Fruit fly (Drosophila melanogaster) whole organism, embryonic: Measurements from ENCODE around the gene fz4.

Experiments
- CG14667 ChIP-seq: fragments of 200-800 bp; sonication (Bioruptor generic); IDR thresholded peaks from 2 replicates; pipeline ENCODE4 v1.3.6; 2022; ENCODE audit warnings: missing biosample characterization, missing genetic modification characterization
- CG8089 ChIP-seq: fragments of 200-800 bp; sonication (Bioruptor generic); optimal IDR thresholded peaks from 3 replicates; lab custom pipeline; 2016; ENCODE audit warnings: missing biosample characterization, missing genetic modification characterization
- ci ChIP-seq: fragments of 200-800 bp; sonication (Bioruptor generic); IDR thresholded peaks from 3 replicates; pipeline ENCODE4 v1.3.6; 2022; ENCODE audit warnings: missing biosample characterization, missing genetic modification characterization
- psq ChIP-seq: fragments of 200-800 bp; sonication (Bioruptor generic); optimal IDR thresholded peaks from 2 replicates; lab custom pipeline; 2017; ENCODE audit warnings: missing biosample characterization, missing genetic modification characterization
- wek ChIP-seq: fragments of 200-800 bp; sonication (Bioruptor generic); optimal IDR thresholded peaks from 3 replicates; lab custom pipeline; 2018; ENCODE audit warnings: missing biosample characterization, mild to moderate bottlenecking, missing genetic modification characterization, moderate library complexity

DNA sequence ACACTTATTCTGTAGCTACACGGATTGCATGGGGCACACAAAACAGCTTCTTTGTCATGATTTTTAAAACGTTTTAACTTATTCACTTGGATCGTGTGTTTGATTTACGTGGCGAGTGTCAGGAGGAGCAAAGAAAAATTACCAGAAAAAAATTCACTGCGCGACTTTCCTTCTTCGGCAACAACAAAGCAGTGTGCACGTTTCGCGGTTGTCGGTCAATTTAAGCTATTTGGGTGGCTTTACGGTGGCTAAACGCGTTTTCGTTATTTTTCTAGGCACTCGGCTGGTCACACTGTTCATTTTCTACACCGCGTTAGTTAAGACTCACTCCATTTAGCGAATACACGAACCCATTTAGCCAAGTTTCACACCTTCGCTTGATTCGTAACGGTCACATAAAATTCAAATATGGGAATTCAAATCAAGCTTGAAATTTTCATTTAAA, 12.2 kb downstream of the fz4 start, which contains the start of gene Sxl:
- TF ChIP-seq CG14667 (GFP tag; lab: Robert Waterston, UW) (no peak), ci (GFP tag; lab: Robert Waterston, UW) (peak; percentile 72), psq (GFP tag; lab: Kevin White, UChicago) (no peak), wek (GFP tag; lab: Kevin White, UChicago) (peak; percentile 57), CG8089 (GFP tag; lab: Kevin White, UChicago) (no peak)
